Worm (Caenorhabditis elegans): Measurements from ENCODE around the gene srab-13.

- TF ChIP-seq nhr-12 (tag; optimal IDR thresholded peaks at IDR 0.05) (no peak), unc-62 (GFP tag; optimal IDR thresholded peaks at IDR 0.05) (no peak), ztf-11 (tag; optimal IDR thresholded peaks at IDR 0.05) (no peak), dpl-1 (GFP tag; optimal IDR thresholded peaks at IDR 0.05) (no peak)
Observed at ce11 chrV:2027787-2028186, at the start of gene srab-13.
